Fruit fly (Drosophila melanogaster) whole organism, embryonic: ENCODE data around the gene CG12998.
A peak's percentile ranks its signal among the peaks of the same experiment; 100 is the strongest.

Source experiments
- Adf1 ChIP-seq: fragments of 200-800 bp; sonication (Bioruptor generic); IDR thresholded peaks from 2 replicates; pipeline ENCODE4 v1.3.6; 2022; ENCODE audit warnings: missing biosample characterization, missing genetic modification characterization
- Aef1 ChIP-seq: fragments of 200-800 bp; sonication (Bioruptor generic); IDR thresholded peaks from 3 replicates; pipeline ENCODE4 v1.3.6; 2022; ENCODE audit warnings: missing biosample characterization, missing genetic modification characterization
- Antp ChIP-seq: fragments of 200-800 bp; sonication (Bioruptor generic); optimal IDR thresholded peaks from 3 replicates; lab custom pipeline; 2016; ENCODE audit warnings: missing biosample characterization, missing genetic modification characterization
- BEAF-32 ChIP-seq: fragments of 200-800 bp; sonication (Bioruptor generic); optimal IDR thresholded peaks from 3 replicates; lab custom pipeline; 2017; ENCODE audit warnings: missing biosample characterization, missing genetic modification characterization, mild to moderate bottlenecking, moderate library complexity, missing genetic modification reagents
- CG10267 ChIP-seq: fragments of 200-800 bp; sonication (Bioruptor generic); optimal IDR thresholded peaks from 2 replicates; lab custom pipeline; 2018; ENCODE audit warnings: missing biosample characterization, mild to moderate bottlenecking, missing genetic modification characterization, moderate library complexity
- CG12155 ChIP-seq: fragments of 200-800 bp; sonication (Bioruptor generic); optimal IDR thresholded peaks from 3 replicates; lab custom pipeline; 2016; ENCODE audit warnings: missing biosample characterization, missing genetic modification characterization
- CG12391 ChIP-seq: fragments of 200-800 bp; sonication (Bioruptor generic); optimal IDR thresholded peaks from 3 replicates; lab custom pipeline; 2018; ENCODE audit warnings: missing biosample characterization, mild to moderate bottlenecking, missing genetic modification characterization, moderate library complexity
- CG15601 ChIP-seq: fragments of 200-800 bp; sonication (Bioruptor generic); optimal IDR thresholded peaks from 3 replicates; lab custom pipeline; 2019; ENCODE audit warnings: missing biosample characterization, mild to moderate bottlenecking, missing genetic modification characterization, moderate library complexity
- CG17359 ChIP-seq: fragments of 200-800 bp; sonication (Bioruptor generic); optimal IDR thresholded peaks from 3 replicates; lab custom pipeline; 2018; ENCODE audit warnings: missing biosample characterization, mild to moderate bottlenecking, missing genetic modification characterization, moderate library complexity
- CG17361 ChIP-seq: fragments of 200-800 bp; sonication (Bioruptor generic); IDR thresholded peaks from 3 replicates; pipeline ENCODE4 v1.3.6; 2022; ENCODE audit warnings: missing biosample characterization, missing genetic modification characterization
- CG17568 ChIP-seq: fragments of 200-800 bp; sonication (Bioruptor generic); optimal IDR thresholded peaks from 2 replicates; lab custom pipeline; 2018; ENCODE audit warnings: missing biosample characterization, mild to moderate bottlenecking, missing genetic modification characterization, moderate library complexity
- CG2199 ChIP-seq: fragments of 200-800 bp; sonication (Bioruptor generic); IDR thresholded peaks from 3 replicates; pipeline ENCODE4 v1.3.6; 2022; ENCODE audit warnings: missing biosample characterization, missing genetic modification characterization
- CG31441 ChIP-seq: fragments of 200-800 bp; sonication (Bioruptor generic); IDR thresholded peaks from 2 replicates; pipeline ENCODE4 v1.3.6; 2022; ENCODE audit warnings: missing biosample characterization, missing genetic modification characterization
- CG4424 ChIP-seq: fragments of 200-800 bp; sonication (Bioruptor generic); optimal IDR thresholded peaks from 3 replicates; lab custom pipeline; 2016; ENCODE audit warnings: missing biosample characterization, missing genetic modification characterization
- CG6765 ChIP-seq: fragments of 200-800 bp; sonication (Bioruptor generic); optimal IDR thresholded peaks from 3 replicates; lab custom pipeline; 2017; ENCODE audit warnings: missing biosample characterization, mild to moderate bottlenecking, missing genetic modification characterization
- CG9797 ChIP-seq: fragments of 200-800 bp; sonication (Bioruptor generic); optimal IDR thresholded peaks from 3 replicates; lab custom pipeline; 2018; ENCODE audit warnings: missing biosample characterization, mild to moderate bottlenecking, missing genetic modification characterization
- CoRest ChIP-seq: fragments of 200-800 bp; sonication (Bioruptor generic); optimal IDR thresholded peaks from 3 replicates; lab custom pipeline; 2018; ENCODE audit warnings: missing biosample characterization, mild to moderate bottlenecking, missing genetic modification characterization, moderate library complexity
- Dip2 ChIP-seq: fragments of 200-800 bp; sonication (Bioruptor generic); IDR thresholded peaks from 2 replicates; pipeline ENCODE4 v1.3.6; 2022; ENCODE audit warnings: missing biosample characterization, missing genetic modification characterization
- Fer3 ChIP-seq: fragments of 200-800 bp; sonication (Bioruptor generic); optimal IDR thresholded peaks from 2 replicates; lab custom pipeline; 2018; ENCODE audit warnings: missing biosample characterization, mild to moderate bottlenecking, missing genetic modification characterization, moderate library complexity
- Gsc ChIP-seq: fragments of 200-800 bp; sonication (Bioruptor generic); IDR thresholded peaks from 2 replicates; pipeline ENCODE4 v1.3.6; 2022; ENCODE audit warnings: missing biosample characterization, missing genetic modification characterization
- Hand ChIP-seq: fragments of 200-800 bp; sonication (Bioruptor generic); optimal IDR thresholded peaks from 2 replicates; lab custom pipeline; 2017; ENCODE audit warnings: mild to moderate bottlenecking, missing biosample characterization, missing genetic modification reagents, missing genetic modification characterization
- HmgD ChIP-seq: fragments of 200-800 bp; sonication (Bioruptor generic); optimal IDR thresholded peaks from 3 replicates; lab custom pipeline; 2016; ENCODE audit warnings: missing biosample characterization, missing genetic modification characterization
- MESR4 ChIP-seq: fragments of 200-800 bp; sonication (Bioruptor generic); optimal IDR thresholded peaks from 2 replicates; lab custom pipeline; 2018; ENCODE audit warnings: missing biosample characterization, mild to moderate bottlenecking, missing genetic modification characterization, moderate library complexity
- Mes4 ChIP-seq: fragments of 200-800 bp; sonication (Bioruptor generic); optimal IDR thresholded peaks from 2 replicates; lab custom pipeline; 2016; ENCODE audit warnings: missing biosample characterization, missing genetic modification characterization
- Optix ChIP-seq: fragments of 200-800 bp; sonication (Bioruptor generic); IDR thresholded peaks from 3 replicates; pipeline ENCODE4 v1.3.6; 2022; ENCODE audit warnings: missing biosample characterization, missing genetic modification characterization
- Side ChIP-seq: fragments of 200-800 bp; sonication (Bioruptor generic); optimal IDR thresholded peaks from 2 replicates; lab custom pipeline; 2016; ENCODE audit warnings: missing biosample characterization, missing genetic modification characterization
- Xbp1 ChIP-seq: fragments of 200-800 bp; sonication (Bioruptor generic); optimal IDR thresholded peaks from 3 replicates; lab custom pipeline; 2016; ENCODE audit warnings: missing biosample characterization, mild to moderate bottlenecking, missing genetic modification characterization
- amos ChIP-seq: fragments of 200-800 bp; sonication (Bioruptor generic); IDR thresholded peaks from 2 replicates; pipeline ENCODE4 v1.3.6; 2022; ENCODE audit warnings: missing biosample characterization, missing genetic modification characterization; ENCODE audit not compliant: partially characterized antibody
- ase ChIP-seq: fragments of 200-800 bp; sonication (Bioruptor generic); IDR thresholded peaks from 3 replicates; pipeline ENCODE4 v1.3.6; 2022; ENCODE audit warnings: missing biosample characterization, missing genetic modification characterization
- ash1 ChIP-seq: fragments of 200-800 bp; sonication (Bioruptor generic); optimal IDR thresholded peaks from 2 replicates; lab custom pipeline; 2018; ENCODE audit warnings: missing biosample characterization, mild to moderate bottlenecking, missing genetic modification characterization
- bsh ChIP-seq, 2 experiments: fragments of 200-800 bp; sonication (Bioruptor generic); optimal IDR thresholded peaks; 2 replicates each; lab custom pipeline; 2017 to 2018; ENCODE audit warnings: mild to moderate bottlenecking in 2 of 2, missing biosample characterization in 2 of 2, missing genetic modification characterization in 2 of 2, moderate library complexity in 1 of 2
- btn ChIP-seq: fragments of 200-800 bp; sonication (Bioruptor generic); optimal IDR thresholded peaks from 2 replicates; lab custom pipeline; 2016; ENCODE audit warnings: missing biosample characterization, missing genetic modification characterization
- danr ChIP-seq: fragments of 200-800 bp; sonication (Bioruptor generic); IDR thresholded peaks from 2 replicates; pipeline ENCODE4 v1.3.6; 2022; ENCODE audit warnings: missing biosample characterization, missing genetic modification characterization
- dysf ChIP-seq: fragments of 200-800 bp; sonication (Bioruptor generic); IDR thresholded peaks from 3 replicates; pipeline ENCODE4 v1.3.6; 2022; ENCODE audit warnings: missing biosample characterization, missing genetic modification characterization
- ewg ChIP-seq: fragments of 200-800 bp; sonication (Bioruptor generic); optimal IDR thresholded peaks from 3 replicates; lab custom pipeline; 2017; ENCODE audit warnings: mild to moderate bottlenecking, missing biosample characterization, missing genetic modification reagents, missing genetic modification characterization
- fd3F ChIP-seq: fragments of 200-800 bp; sonication (Bioruptor generic); optimal IDR thresholded peaks from 2 replicates; lab custom pipeline; 2018; ENCODE audit warnings: missing biosample characterization, mild to moderate bottlenecking, missing genetic modification characterization, moderate library complexity
- ham ChIP-seq: fragments of 200-800 bp; sonication (Bioruptor generic); IDR thresholded peaks from 2 replicates; pipeline ENCODE4 v1.3.6; 2022; ENCODE audit warnings: missing biosample characterization, missing genetic modification characterization
- ind ChIP-seq: fragments of 200-800 bp; sonication (Bioruptor generic); optimal IDR thresholded peaks from 3 replicates; lab custom pipeline; 2016; ENCODE audit warnings: missing biosample characterization, missing genetic modification characterization
- insv ChIP-seq, 2 experiments: fragments of 200-800 bp; sonication (Bioruptor generic); optimal IDR thresholded peaks; 3 replicates each; lab custom pipeline; 2016 to 2018; ENCODE audit warnings: missing biosample characterization in 2 of 2, missing genetic modification characterization in 2 of 2
- nerfin-2 ChIP-seq: fragments of 200-800 bp; sonication (Bioruptor generic); IDR thresholded peaks from 2 replicates; pipeline ENCODE4 v1.3.6; 2022; ENCODE audit warnings: missing biosample characterization, missing genetic modification characterization; ENCODE audit not compliant: partially characterized antibody
- nmo ChIP-seq: fragments of 200-800 bp; sonication (Bioruptor generic); optimal IDR thresholded peaks from 2 replicates; lab custom pipeline; 2018; ENCODE audit warnings: missing biosample characterization, mild to moderate bottlenecking, missing genetic modification characterization, moderate library complexity
- oc ChIP-seq: fragments of 200-800 bp; sonication (Bioruptor generic); optimal IDR thresholded peaks from 2 replicates; lab custom pipeline; 2018; ENCODE audit warnings: missing biosample characterization, mild to moderate bottlenecking, missing genetic modification characterization, moderate library complexity
- pho ChIP-seq: fragments of 200-800 bp; sonication (Bioruptor generic); optimal IDR thresholded peaks from 2 replicates; lab custom pipeline; 2016; ENCODE audit warnings: missing biosample characterization, missing genetic modification characterization
- phol ChIP-seq: fragments of 200-800 bp; sonication (Bioruptor generic); optimal IDR thresholded peaks from 3 replicates; lab custom pipeline; 2018; ENCODE audit warnings: missing biosample characterization, mild to moderate bottlenecking, missing genetic modification characterization, moderate library complexity
- run ChIP-seq: fragments of 200-800 bp; sonication (Bioruptor generic); optimal IDR thresholded peaks from 3 replicates; lab custom pipeline; 2018; ENCODE audit warnings: missing biosample characterization, mild to moderate bottlenecking, missing genetic modification characterization
- sens ChIP-seq: fragments of 200-800 bp; sonication (Bioruptor generic); peaks from one replicate; lab custom pipeline; 2016; ENCODE audit warnings: missing biosample characterization, missing genetic modification characterization
- sna ChIP-seq: fragments of 200-800 bp; sonication (Bioruptor generic); IDR thresholded peaks from 2 replicates; pipeline ENCODE4 v1.3.6; 2022; ENCODE audit warnings: missing biosample characterization, missing genetic modification characterization; ENCODE audit not compliant: partially characterized antibody
- trh ChIP-seq: fragments of 200-800 bp; sonication (Bioruptor generic); optimal IDR thresholded peaks from 2 replicates; lab custom pipeline; 2016; ENCODE audit warnings: missing biosample characterization, missing genetic modification characterization
- unc-4 ChIP-seq: fragments of 200-800 bp; sonication (Bioruptor generic); IDR thresholded peaks from 2 replicates; pipeline ENCODE4 v1.3.6; 2022; ENCODE audit warnings: missing biosample characterization, missing genetic modification characterization; ENCODE audit not compliant: partially characterized antibody
- unpg ChIP-seq: fragments of 200-800 bp; sonication (Bioruptor generic); optimal IDR thresholded peaks from 3 replicates; lab custom pipeline; 2018; ENCODE audit warnings: missing biosample characterization, mild to moderate bottlenecking, missing genetic modification characterization, moderate library complexity
- vnd ChIP-seq: fragments of 200-800 bp; sonication (Bioruptor generic); IDR thresholded peaks from 3 replicates; pipeline ENCODE4 v1.3.6; 2022; ENCODE audit warnings: missing biosample characterization, missing genetic modification characterization; ENCODE audit not compliant: partially characterized antibody

The CG12998 gene

dm6 chrX:17187495-17187894 lies 31.0 kb upstream of the CG12998 start (continued):
- TF ChIP-seq CG12155 (GFP tag; lab: Kevin White, UChicago) (no peak), CG17361 (GFP tag; lab: Robert Waterston, UW) (no peak), CG12391 (tag; lab: Kevin White, UChicago) (peak; percentile 21), amos (GFP tag; lab: Robert Waterston, UW) (no peak), CG6765 (GFP tag; lab: Kevin White, UChicago) (no peak), CG10267 (tag; lab: Kevin White, UChicago) (no peak), bsh (GFP tag; optimal IDR thresholded peaks at IDR 0.05; lab: Kevin White, UChicago) (peak in 1 of 2 experiments; percentile 42), fd3F (GFP tag; lab: Kevin White, UChicago) (no peak), CG4424 (GFP tag; lab: Kevin White, UChicago) (peak; percentile 15), pho (GFP tag; lab: Kevin White, UChicago) (no peak), oc (tag; lab: Kevin White, UChicago) (no peak), Adf1 (GFP tag; lab: Robert Waterston, UW) (no peak), unc-4 (GFP tag; lab: Robert Waterston, UW) (no peak), CG17359 (tag; lab: Kevin White, UChicago) (peak; percentile 7), Gsc (no peak), Aef1 (GFP tag; lab: Robert Waterston, UW) (no peak; the same call in 2 of the 3 replicates), insv (GFP tag; optimal IDR thresholded peaks at IDR 0.05; lab: Kevin White, UChicago) (no peak), Xbp1 (GFP tag; lab: Kevin White, UChicago) (peak; percentile 10), CG17568 (no peak), sens (GFP tag; lab: Kevin White, UChicago) (peak; percentile 6), btn (GFP tag; lab: Kevin White, UChicago) (no peak), phol (tag; lab: Kevin White, UChicago) (peak; percentile 23), Fer3 (tag; lab: Kevin White, UChicago) (no peak), CG15601 (tag; lab: Kevin White, UChicago) (no peak), sna (GFP tag; lab: Robert Waterston, UW) (no peak), MESR4 (no peak), Optix (no peak), ash1 (no peak), HmgD (GFP tag; lab: Kevin White, UChicago) (no peak), nmo (GFP tag; lab: Kevin White, UChicago) (no peak), Mes4 (GFP tag; lab: Kevin White, UChicago) (no peak), nerfin-2 (GFP tag; lab: Robert Waterston, UW) (no peak), ase (GFP tag; lab: Robert Waterston, UW) (no peak), Antp (GFP tag; lab: Kevin White, UChicago) (no peak), vnd (GFP tag; lab: Robert Waterston, UW) (no peak), CG31441 (peak; percentile 35; the same call in 1 of the 2 replicates), Hand (GFP tag; lab: Kevin White, UChicago) (no peak), CoRest (peak; percentile 20), Side (no peak), Dip2 (GFP tag; lab: Robert Waterston, UW) (no peak), CG2199 (GFP tag; lab: Robert Waterston, UW) (no peak), ewg (GFP tag; lab: Kevin White, UChicago) (no peak), ind (GFP tag; lab: Kevin White, UChicago) (peak; percentile 6), ham (no peak), BEAF-32 (GFP tag; lab: Kevin White, UChicago) (no peak), danr (no peak), CG9797 (GFP tag; lab: Kevin White, UChicago) (no peak), unpg (peak; percentile 48), run (no peak), dysf (peak; percentile 39; the same call in 1 of the 3 replicates), trh (no peak)
